Fruit fly (Drosophila melanogaster) whole organism, adult: ENCODE measurements around the gene fru.

Experiments used
- CG11617 ChIP-seq: fragments of 200-800 bp; sonication (Bioruptor generic); optimal IDR thresholded peaks from 2 replicates; lab custom pipeline; 2017; ENCODE audit warnings: mild to moderate bottlenecking, missing biosample characterization, missing genetic modification reagents, missing genetic modification characterization
- CG12768 ChIP-seq: fragments of 200-800 bp; sonication (Bioruptor generic); optimal IDR thresholded peaks from 2 replicates; lab custom pipeline; 2017; ENCODE audit warnings: missing biosample characterization, missing genetic modification characterization, mild to moderate bottlenecking, moderate library complexity, missing genetic modification reagents
- CG14711 ChIP-seq: fragments of 200-800 bp; sonication (Bioruptor generic); optimal IDR thresholded peaks from 2 replicates; lab custom pipeline; 2018; ENCODE audit warnings: missing biosample characterization, mild to moderate bottlenecking, missing genetic modification characterization, moderate library complexity
- CG1620 ChIP-seq: fragments of 200-800 bp; sonication (Bioruptor generic); optimal IDR thresholded peaks from 2 replicates; lab custom pipeline; 2016; ENCODE audit warnings: missing biosample characterization, missing genetic modification characterization
- CG33017 ChIP-seq: fragments of 200-800 bp; sonication (Bioruptor generic); optimal IDR thresholded peaks from 2 replicates; lab custom pipeline; 2018; ENCODE audit warnings: missing biosample characterization, mild to moderate bottlenecking, missing genetic modification characterization, moderate library complexity
- CG5204 ChIP-seq: fragments of 200-800 bp; sonication (Bioruptor generic); optimal IDR thresholded peaks from 2 replicates; lab custom pipeline; 2016; ENCODE audit warnings: missing biosample characterization, missing genetic modification characterization
- CG7045 ChIP-seq: fragments of 200-800 bp; sonication (Bioruptor generic); optimal IDR thresholded peaks from 2 replicates; lab custom pipeline; 2017; ENCODE audit warnings: missing biosample characterization, mild to moderate bottlenecking, missing genetic modification characterization
- CG7101 ChIP-seq: fragments of 200-800 bp; sonication (Bioruptor generic); optimal IDR thresholded peaks from 2 replicates; lab custom pipeline; 2018; ENCODE audit warnings: missing biosample characterization, mild to moderate bottlenecking, missing genetic modification characterization, moderate library complexity
- Clk ChIP-seq: fragments of 200-800 bp; sonication (Bioruptor generic); optimal IDR thresholded peaks from 2 replicates; lab custom pipeline; 2017; ENCODE audit warnings: missing biosample characterization, missing genetic modification characterization
- Crg-1 ChIP-seq: fragments of 200-800 bp; sonication (Bioruptor generic); optimal IDR thresholded peaks from 2 replicates; lab custom pipeline; 2016; ENCODE audit warnings: missing biosample characterization, missing genetic modification characterization
- Hr96 ChIP-seq: fragments of 200-800 bp; sonication (Bioruptor generic); optimal IDR thresholded peaks from 2 replicates; lab custom pipeline; 2016; ENCODE audit warnings: missing biosample characterization, missing genetic modification characterization
- Mnt ChIP-seq: fragments of 200-800 bp; sonication (Bioruptor generic); optimal IDR thresholded peaks from 2 replicates; lab custom pipeline; 2016; ENCODE audit warnings: missing biosample characterization, mild to moderate bottlenecking, missing genetic modification characterization
- bab1 ChIP-seq: fragments of 200-800 bp; sonication (Bioruptor generic); optimal IDR thresholded peaks from 3 replicates; lab custom pipeline; 2019; ENCODE audit warnings: missing biosample characterization, mild to moderate bottlenecking, missing genetic modification characterization, moderate library complexity
- cic ChIP-seq: fragments of 200-800 bp; sonication (Bioruptor generic); optimal IDR thresholded peaks from 2 replicates; lab custom pipeline; 2017; ENCODE audit warnings: missing biosample characterization, mild to moderate bottlenecking, missing genetic modification characterization, moderate library complexity
- cnc ChIP-seq, 2 experiments: fragments of >200 bp; optimal IDR thresholded peaks; 2 replicates each; lab custom pipeline; 2017
- kay ChIP-seq: fragments of 200-800 bp; sonication (Bioruptor generic); peaks from one replicate; lab custom pipeline; 2016; ENCODE audit warnings: missing biosample characterization, missing genetic modification characterization, borderline replicate concordance
- ovo ChIP-seq: fragments of 200-800 bp; sonication (Bioruptor generic); optimal IDR thresholded peaks from 2 replicates; lab custom pipeline; 2016; ENCODE audit warnings: missing biosample characterization, missing genetic modification characterization
- pad ChIP-seq: fragments of 200-800 bp; sonication (Bioruptor generic); optimal IDR thresholded peaks from 3 replicates; lab custom pipeline; 2017; ENCODE audit warnings: missing biosample characterization, missing genetic modification characterization, mild to moderate bottlenecking, moderate library complexity, missing genetic modification reagents
- tj ChIP-seq: fragments of 200-800 bp; sonication (Bioruptor generic); optimal IDR thresholded peaks from 3 replicates; lab custom pipeline; 2017; ENCODE audit warnings: missing biosample characterization, mild to moderate bottlenecking, missing genetic modification characterization, moderate library complexity
- toe ChIP-seq: fragments of 200-800 bp; sonication (Bioruptor generic); optimal IDR thresholded peaks from 2 replicates; lab custom pipeline; 2016; ENCODE audit warnings: missing biosample characterization, missing genetic modification characterization

The fru gene

dm6 chr3R:18438181-18438826 lies 107.1 kb downstream of the fru start:
- TF ChIP-seq toe (GFP tag; lab: Kevin White, UChicago), result peak; percentile 64
- TF ChIP-seq Clk (GFP tag; lab: Kevin White, UChicago), result peak; percentile 91
- peak; percentile 70 for TF ChIP-seq Mnt (GFP tag; lab: Kevin White, UChicago)
- no peak for TF ChIP-seq kay
- peak; percentile 80 for TF ChIP-seq CG11617
- TF ChIP-seq tj (GFP tag; lab: Kevin White, UChicago), result peak; percentile 92
- peak; percentile 87 for TF ChIP-seq CG7101 (tag; lab: Kevin White, UChicago)
- TF ChIP-seq CG12768 (GFP tag; lab: Kevin White, UChicago), result peak; percentile 84
- TF ChIP-seq CG1620 (GFP tag; lab: Kevin White, UChicago), result peak; percentile 78
- peak; percentile 70 for TF ChIP-seq cic (GFP tag; lab: Kevin White, UChicago)
- peak; percentile 59 for TF ChIP-seq pad (GFP tag; lab: Kevin White, UChicago)
- no peak for TF ChIP-seq bab1
- peak; percentile 57 for TF ChIP-seq CG33017 (tag; lab: Kevin White, UChicago)
- peak; percentile 62 for TF ChIP-seq Hr96 (GFP tag; lab: Kevin White, UChicago)
- peak; percentile 71 for TF ChIP-seq CG5204 (GFP tag; lab: Kevin White, UChicago)
- peak; percentile 92 for TF ChIP-seq CG7045
- peak; percentile 83 for TF ChIP-seq Crg-1 (GFP tag; lab: Kevin White, UChicago)
- peak; percentile 92 for TF ChIP-seq ovo
- TF ChIP-seq CG14711 (tag; lab: Kevin White, UChicago), result peak; percentile 69
- peak in 1 of 2 experiments; percentile 23 for TF ChIP-seq cnc (optimal IDR thresholded peaks at IDR 0.05; lab: Kevin White, UChicago)

DNA sequence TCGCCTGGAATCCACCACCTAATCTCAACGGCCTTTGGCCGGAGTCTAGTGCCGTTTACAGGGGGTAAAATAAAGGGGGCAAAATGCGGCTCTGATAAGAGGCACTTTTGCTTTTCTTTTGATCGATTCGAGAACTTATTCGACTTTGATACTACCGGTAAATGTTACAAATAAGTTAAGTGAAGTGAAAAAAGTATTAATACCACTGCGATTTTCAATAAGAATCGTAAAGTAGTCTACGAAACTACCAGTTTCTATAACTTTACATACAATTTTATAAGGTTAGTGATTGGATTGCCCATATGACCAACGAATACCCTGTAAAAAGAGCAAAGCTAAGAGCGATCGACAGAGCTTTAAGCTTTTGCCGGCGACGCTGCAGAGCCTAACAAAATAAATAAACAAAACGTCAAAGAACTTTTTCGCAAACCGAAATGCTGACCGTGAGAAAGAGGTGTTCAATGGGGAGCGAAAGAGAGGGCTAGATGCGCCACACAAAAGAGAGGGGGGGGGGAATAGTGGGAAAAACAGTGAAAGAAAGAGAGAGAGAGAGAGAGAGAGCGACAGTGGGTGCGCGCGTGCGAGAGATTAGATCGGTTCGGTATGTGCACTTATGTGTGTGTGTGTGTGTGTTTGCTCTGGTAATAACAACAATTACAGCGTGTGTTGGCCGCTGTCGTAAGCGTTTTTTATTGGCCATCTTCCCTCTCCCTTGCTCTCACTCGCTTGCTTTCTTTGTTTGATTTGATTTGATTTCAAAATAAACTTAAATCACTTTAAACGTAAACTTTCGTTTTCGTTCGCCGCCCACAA lies 108.6 kb downstream of the fru start:
- TF ChIP-seq cnc (optimal IDR thresholded peaks at IDR 0.05; lab: Kevin White, UChicago) (no peak), CG14711 (tag; lab: Kevin White, UChicago) (peak; percentile 78), toe (GFP tag; lab: Kevin White, UChicago) (peak; percentile 46), bab1 (peak; percentile 8), Crg-1 (GFP tag; lab: Kevin White, UChicago) (no peak), CG33017 (tag; lab: Kevin White, UChicago) (peak; percentile 50), CG7045 (peak; percentile 68), Hr96 (GFP tag; lab: Kevin White, UChicago) (peak; percentile 37), CG12768 (GFP tag; lab: Kevin White, UChicago) (peak; percentile 81), CG11617 (peak; percentile 78), kay (no peak), CG1620 (GFP tag; lab: Kevin White, UChicago) (no peak), tj (GFP tag; lab: Kevin White, UChicago) (peak; percentile 94), Mnt (GFP tag; lab: Kevin White, UChicago) (peak; percentile 47), Clk (GFP tag; lab: Kevin White, UChicago) (no peak), ovo (no peak), cic (GFP tag; lab: Kevin White, UChicago) (peak; percentile 76), CG5204 (GFP tag; lab: Kevin White, UChicago) (peak; percentile 72), CG7101 (tag; lab: Kevin White, UChicago) (peak; percentile 60), pad (GFP tag; lab: Kevin White, UChicago) (peak; percentile 29)

DNA sequence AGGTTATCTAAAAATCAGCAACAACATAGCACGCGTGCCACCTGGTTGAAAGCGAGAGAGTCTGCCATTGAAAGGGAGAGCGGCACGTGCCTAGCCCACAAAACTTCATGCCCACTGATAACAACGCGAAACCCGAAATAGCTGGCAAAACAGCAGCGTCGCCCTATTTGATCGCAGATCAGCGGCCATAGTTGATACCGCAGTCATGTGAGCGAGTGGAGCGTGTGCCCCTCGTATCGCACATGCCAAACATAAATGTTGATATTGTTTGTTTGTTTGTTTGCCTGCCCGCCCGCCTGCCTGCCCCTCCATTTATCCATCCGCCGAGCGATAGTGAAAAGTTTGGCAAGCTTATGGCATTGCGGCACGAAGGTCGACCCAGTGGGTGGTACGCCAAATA lies 112.5 kb downstream of the fru start:
- TF ChIP-seq cnc (optimal IDR thresholded peaks at IDR 0.05; lab: Kevin White, UChicago), result no peak

- TF ChIP-seq CG7045, result no peak
- TF ChIP-seq Clk (GFP tag; lab: Kevin White, UChicago), result no peak
- TF ChIP-seq CG11617, result no peak
- no peak for TF ChIP-seq CG7101 (tag; lab: Kevin White, UChicago)
- TF ChIP-seq kay, result peak; percentile 59
Observed at dm6 chr3R:18423352-18423751, 122.0 kb downstream of the fru start.

DNA sequence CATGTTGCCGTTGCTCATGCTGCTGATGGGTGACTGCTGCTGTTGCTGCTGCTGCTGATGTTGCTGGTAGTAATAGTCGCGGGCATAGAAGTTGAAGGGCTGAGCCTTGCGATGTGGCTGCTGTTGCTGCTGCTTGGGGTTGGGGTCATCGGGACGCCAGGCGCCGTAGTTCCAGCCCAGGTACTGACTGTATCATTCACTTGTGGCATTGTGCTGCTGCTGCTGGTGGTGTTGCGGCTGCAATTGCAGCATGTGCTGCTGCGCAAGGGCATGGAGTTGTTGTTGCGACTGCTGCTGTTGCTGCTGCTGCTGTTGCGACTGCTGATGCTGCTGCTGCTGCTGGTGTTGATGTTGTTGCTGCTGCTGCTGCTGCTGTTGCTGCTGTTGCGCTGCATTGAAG lies 122.9 kb downstream of the fru start:
- TF ChIP-seq CG12768 (GFP tag; lab: Kevin White, UChicago), result no peak
- no peak for TF ChIP-seq cnc (optimal IDR thresholded peaks at IDR 0.05; lab: Kevin White, UChicago)
- TF ChIP-seq CG7101 (tag; lab: Kevin White, UChicago), result no peak
- no peak for TF ChIP-seq CG7045
- TF ChIP-seq CG1620 (GFP tag; lab: Kevin White, UChicago), result no peak
- no peak for TF ChIP-seq CG14711 (tag; lab: Kevin White, UChicago)
